Fruit fly (Drosophila melanogaster) S2 (cell line): ENCODE data around the gene CG13896.

Source experiments
- CG8478 ChIP-seq: fragments of >200 bp; optimal IDR thresholded peaks from 2 replicates; lab custom pipeline; 2018
- CTCF ChIP-seq, 2 experiments: fragments of >200 bp; optimal IDR thresholded peaks; 2 replicates each; lab custom pipeline; 2018

dm6 chr3L:729345-729744, 17.7 kb upstream of the CG13896 start:
- TF ChIP-seq CG8478 (lab: Kevin White, UChicago) (no peak), CTCF (optimal IDR thresholded peaks at IDR 0.05; lab: Kevin White, UChicago) (no peak)
